Fruit fly (Drosophila melanogaster): Measurements from ENCODE around the gene CG3457.

Gene CG3457

dm6 chrX:2184563-2184962, 3.1 kb upstream of the CG3457 start, which contains the start of the genes Nmd3 and CG17776 (continued):
- TF ChIP-seq Mio (GFP tag; optimal IDR thresholded peaks at IDR 0.05) (no peak), Abd-B (GFP tag; optimal IDR thresholded peaks at IDR 0.05) (no peak), dl (GFP tag; optimal IDR thresholded peaks at IDR 0.05; ENCODE audit: insufficient read depth in 1 of 2, partially characterized antibody in 2 of 2) (no peak), h (GFP tag; optimal IDR thresholded peaks at IDR 0.05) (no peak), fru (GFP tag; optimal IDR thresholded peaks at IDR 0.05) (no peak), sage (GFP tag; optimal IDR thresholded peaks at IDR 0.05) (no peak), Hr78 (GFP tag; optimal IDR thresholded peaks at IDR 0.05) (no peak), sv (GFP tag; optimal IDR thresholded peaks at IDR 0.05) (no peak), rgr (GFP tag; optimal IDR thresholded peaks at IDR 0.05) (peak; percentile 8), pan (optimal IDR thresholded peaks at IDR 0.05) (no peak)

dm6 chrX:2186555-2186954, 1.1 kb upstream of the CG3457 start, which contains the start of gene CG17777:
Gene CG17777, plus strand, starts transcription at chrX:2186855.
- TF ChIP-seq jim (GFP tag; optimal IDR thresholded peaks at IDR 0.05): no peak
- no peak for TF ChIP-seq dl (GFP tag; optimal IDR thresholded peaks at IDR 0.05; ENCODE audit: insufficient read depth in 1 of 2, partially characterized antibody in 2 of 2)
- no peak for TF ChIP-seq psq (GFP tag; optimal IDR thresholded peaks at IDR 0.05)
- no peak for TF ChIP-seq h (GFP tag; optimal IDR thresholded peaks at IDR 0.05)
- no peak for TF ChIP-seq Hr78 (GFP tag; optimal IDR thresholded peaks at IDR 0.05)
- TF ChIP-seq Sp1 (GFP tag; optimal IDR thresholded peaks at IDR 0.05): no peak
- no peak for TF ChIP-seq rgr (GFP tag; optimal IDR thresholded peaks at IDR 0.05)
- no peak for TF ChIP-seq Myc (optimal IDR thresholded peaks at IDR 0.05)
- TF ChIP-seq pan (optimal IDR thresholded peaks at IDR 0.05): no peak
- TF ChIP-seq ey (GFP tag; optimal IDR thresholded peaks at IDR 0.05): no peak
- no peak for TF ChIP-seq sv (GFP tag; optimal IDR thresholded peaks at IDR 0.05)
- TF ChIP-seq sage (GFP tag; optimal IDR thresholded peaks at IDR 0.05): no peak

DNA sequence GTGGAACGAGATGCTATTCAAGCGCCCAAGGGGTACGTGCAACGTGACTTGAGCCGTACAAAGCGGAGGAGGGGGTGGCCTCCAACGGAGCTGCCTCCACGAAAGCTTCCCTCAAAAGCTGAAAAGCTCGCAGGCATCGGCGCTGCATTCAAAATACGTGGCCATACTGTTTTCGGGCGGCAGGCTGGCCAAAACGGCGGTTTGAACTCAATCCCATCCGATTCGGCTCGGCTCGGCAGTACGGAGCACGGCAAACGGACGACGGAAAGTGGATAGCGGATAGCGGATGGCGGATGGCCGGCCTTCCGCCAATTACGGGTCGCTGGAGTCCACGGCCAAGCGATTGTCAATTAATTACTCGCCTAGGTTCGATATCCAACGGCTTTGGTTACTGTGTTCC, 1.3 kb downstream of the CG3457 start, which contains the start of gene Mct1:
Mct1 (plus strand) TSS at position 301 of the 400 bp plus-strand sequence.
- TF ChIP-seq CG9705 (GFP tag; optimal IDR thresholded peaks at IDR 0.05) (no peak), Sp1 (GFP tag; optimal IDR thresholded peaks at IDR 0.05) (no peak), psq (GFP tag; optimal IDR thresholded peaks at IDR 0.05) (no peak), Dif (GFP tag; optimal IDR thresholded peaks at IDR 0.05; ENCODE audit: partially characterized antibody) (no peak), dl (GFP tag; optimal IDR thresholded peaks at IDR 0.05; ENCODE audit: insufficient read depth in 1 of 2, partially characterized antibody in 2 of 2) (no peak), Hnf4 (GFP tag; optimal IDR thresholded peaks at IDR 0.05) (no peak)

dm6 chrX:2191896-2192295, 4.3 kb downstream of the CG3457 start:
- TF ChIP-seq CG32264 (GFP tag; optimal IDR thresholded peaks at IDR 0.05): no peak
- TF ChIP-seq lola (GFP tag; optimal IDR thresholded peaks at IDR 0.05): no peak
- no peak for TF ChIP-seq Hr78 (GFP tag; optimal IDR thresholded peaks at IDR 0.05)
- TF ChIP-seq dmrt93B (GFP tag; optimal IDR thresholded peaks at IDR 0.05): no peak
- no peak for TF ChIP-seq Myc (optimal IDR thresholded peaks at IDR 0.05)
- no peak for TF ChIP-seq tai (GFP tag; optimal IDR thresholded peaks at IDR 0.05)
- no peak for TF ChIP-seq psq (GFP tag; optimal IDR thresholded peaks at IDR 0.05)
- TF ChIP-seq rgr (GFP tag; optimal IDR thresholded peaks at IDR 0.05): no peak
- no peak for TF ChIP-seq h (GFP tag; optimal IDR thresholded peaks at IDR 0.05)
- TF ChIP-seq Hr83 (GFP tag; optimal IDR thresholded peaks at IDR 0.05; ENCODE audit: poor library complexity, severe bottlenecking): no peak
- TF ChIP-seq Jra (GFP tag; optimal IDR thresholded peaks at IDR 0.05): no peak
- TF ChIP-seq fru (GFP tag; optimal IDR thresholded peaks at IDR 0.05): no peak
- TF ChIP-seq CrebA (GFP tag; optimal IDR thresholded peaks at IDR 0.05; ENCODE audit: borderline replicate concordance): no peak

DNA sequence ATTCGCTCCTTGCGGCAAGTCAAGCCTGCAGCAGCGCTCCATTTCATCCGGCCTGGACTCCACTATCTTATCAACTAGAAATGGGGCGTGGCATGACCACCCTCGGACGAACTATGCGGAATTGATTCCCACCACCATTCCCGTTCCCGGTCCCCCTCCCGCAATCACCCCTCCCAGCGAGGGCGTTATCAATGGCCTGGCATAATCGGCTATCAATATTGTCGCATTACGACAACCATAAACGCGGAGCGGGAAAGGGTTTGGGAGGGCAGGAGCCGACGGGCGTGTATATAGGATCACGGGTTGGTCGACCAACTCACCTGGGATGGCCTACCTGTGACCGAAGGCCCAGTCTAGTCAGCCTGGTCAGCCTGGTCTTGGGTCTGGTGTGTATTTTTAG, 5.5 kb downstream of the CG3457 start:
- no peak for TF ChIP-seq Rel (GFP tag; optimal IDR thresholded peaks at IDR 0.05)
- no peak for TF ChIP-seq Rel (tag; optimal IDR thresholded peaks at IDR 0.05)
- no peak for TF ChIP-seq CG32264 (GFP tag; optimal IDR thresholded peaks at IDR 0.05)
- TF ChIP-seq Hr78 (GFP tag; optimal IDR thresholded peaks at IDR 0.05): no peak
- TF ChIP-seq psq (GFP tag; optimal IDR thresholded peaks at IDR 0.05): no peak
- no peak for TF ChIP-seq h (GFP tag; optimal IDR thresholded peaks at IDR 0.05)
- no peak for TF ChIP-seq CrebA (GFP tag; optimal IDR thresholded peaks at IDR 0.05; ENCODE audit: borderline replicate concordance)
- no peak for TF ChIP-seq woc (GFP tag; optimal IDR thresholded peaks at IDR 0.05)
- no peak for TF ChIP-seq HLH106 (tag; optimal IDR thresholded peaks at IDR 0.05)
- TF ChIP-seq jim (GFP tag; optimal IDR thresholded peaks at IDR 0.05): no peak
- TF ChIP-seq Dif (GFP tag; optimal IDR thresholded peaks at IDR 0.05; ENCODE audit: partially characterized antibody): no peak
- TF ChIP-seq lola (GFP tag; optimal IDR thresholded peaks at IDR 0.05): no peak
- no peak for TF ChIP-seq OdsH (GFP tag; optimal IDR thresholded peaks at IDR 0.05)
- no peak for TF ChIP-seq Myc (optimal IDR thresholded peaks at IDR 0.05)
